Worm (Caenorhabditis elegans) whole organism, L1 larva: Measurements from ENCODE around the gene ivns-1.

Source experiments
- C04F5.9 ChIP-seq: sonication (generic microtip); optimal IDR thresholded peaks from 2 replicates; lab custom pipeline; 2016; ENCODE audit warnings: missing genetic modification characterization, missing compliant biosample characterization
- C16A3.4 ChIP-seq: fragments of 150-350 bp; optimal IDR thresholded peaks from 2 replicates; lab custom pipeline; 2014; ENCODE audit warnings: missing biosample characterization, missing genetic modification characterization
- C34B4.2 ChIP-seq: sonication (generic microtip); optimal IDR thresholded peaks from 2 replicates; lab custom pipeline; 2017; ENCODE audit warnings: mild to moderate bottlenecking, missing genetic modification characterization, missing compliant biosample characterization
- Y116A8C.19 ChIP-seq: sonication (generic microtip); optimal IDR thresholded peaks from 2 replicates; lab custom pipeline; 2016; ENCODE audit warnings: missing compliant biosample characterization, missing genetic modification characterization, borderline replicate concordance
- aha-1 ChIP-seq: fragments of 150-350 bp; optimal IDR thresholded peaks from 2 replicates; lab custom pipeline; 2014; ENCODE audit warnings: missing biosample characterization, missing genetic modification characterization
- ama-1 ChIP-seq: fragments of 150-350 bp; optimal IDR thresholded peaks from 2 replicates; lab custom pipeline; 2014
- blmp-1 ChIP-seq: fragments of 150-350 bp; optimal IDR thresholded peaks from 2 replicates; lab custom pipeline; 2014; ENCODE audit warnings: missing biosample characterization, missing genetic modification characterization
- ceh-88 ChIP-seq: fragments of 200-800 bp; sonication (Bioruptor generic); IDR thresholded peaks from 2 replicates; pipeline ENCODE4 v1.3.6; 2022; ENCODE audit warnings: missing genetic modification characterization, missing compliant biosample characterization
- ceh-90 ChIP-seq: sonication (generic microtip); optimal IDR thresholded peaks from 2 replicates; lab custom pipeline; 2016; ENCODE audit warnings: missing genetic modification characterization, missing compliant biosample characterization
- ces-1 ChIP-seq: fragments of 150-350 bp; optimal IDR thresholded peaks from 2 replicates; lab custom pipeline; 2014; ENCODE audit warnings: missing biosample characterization, missing genetic modification reagents, missing genetic modification characterization
- dpl-1 ChIP-seq, 3 experiments: fragments of 150-350 bp in 2 of 3; sonication (generic microtip) in 1 of 3; optimal IDR thresholded peaks; 2 replicates each; lab custom pipeline; 2014 to 2017; ENCODE audit warnings: missing biosample characterization in 3 of 3, missing genetic modification characterization in 3 of 3, missing genetic modification reagents in 3 of 3
- efl-1 ChIP-seq, 4 experiments: fragments of 150-350 bp; optimal IDR thresholded peaks in 3 of 4; peaks in 1 of 4; 1 replicate in 1 of 4; 2 replicates in 3 of 4; lab custom pipeline; 2014; ENCODE audit warnings: missing biosample characterization in 2 of 4, missing genetic modification characterization in 2 of 4, missing genetic modification reagents in 2 of 4
- efl-3 ChIP-seq: fragments of 200-800 bp; sonication (Bioruptor generic); optimal IDR thresholded peaks from 2 replicates; lab custom pipeline; 2018; ENCODE audit warnings: mild to moderate bottlenecking, missing genetic modification characterization, missing compliant biosample characterization
- egl-13 ChIP-seq: sonication (generic microtip); optimal IDR thresholded peaks from 2 replicates; lab custom pipeline; 2016; ENCODE audit warnings: missing genotype, missing genetic modification reagents, missing genetic modification characterization, missing compliant biosample characterization
- fkh-8 ChIP-seq: sonication (generic microtip); optimal IDR thresholded peaks from 2 replicates; lab custom pipeline; 2016; ENCODE audit warnings: mild to moderate bottlenecking, missing genetic modification characterization, missing compliant biosample characterization
- fos-1 ChIP-seq: fragments of 150-350 bp; optimal IDR thresholded peaks from 2 replicates; lab custom pipeline; 2014; ENCODE audit warnings: missing biosample characterization, missing genetic modification characterization
- grh-1 ChIP-seq: fragments of 200-800 bp; sonication (Bioruptor generic); IDR thresholded peaks from 2 replicates; pipeline ENCODE4 v1.3.6; 2022; ENCODE audit warnings: missing genetic modification reagents, missing genetic modification characterization, missing compliant biosample characterization
- hlh-4 ChIP-seq: sonication (generic microtip); optimal IDR thresholded peaks from 2 replicates; lab custom pipeline; 2016; ENCODE audit warnings: mild to moderate bottlenecking, missing genetic modification characterization, missing compliant biosample characterization
- jun-1 ChIP-seq: fragments of 150-350 bp; optimal IDR thresholded peaks from 2 replicates; lab custom pipeline; 2014; ENCODE audit warnings: missing biosample characterization, missing genetic modification reagents, missing genetic modification characterization
- lin-13 ChIP-seq: fragments of 150-350 bp; optimal IDR thresholded peaks from 2 replicates; lab custom pipeline; 2014; ENCODE audit warnings: missing biosample characterization, missing genetic modification reagents, missing genetic modification characterization
- lin-14 ChIP-seq: fragments of 200-800 bp; sonication (Bioruptor generic); optimal IDR thresholded peaks from 2 replicates; lab custom pipeline; 2018; ENCODE audit warnings: mild to moderate bottlenecking, missing genetic modification characterization, moderate library complexity, missing compliant biosample characterization
- lin-15B ChIP-seq: fragments of 150-350 bp; sonication (generic microtip); optimal IDR thresholded peaks from 3 replicates; lab custom pipeline; 2014; ENCODE audit warnings: missing biosample characterization, missing genetic modification characterization
- lir-3 ChIP-seq: sonication (generic microtip); optimal IDR thresholded peaks from 2 replicates; lab custom pipeline; 2016; ENCODE audit warnings: mild to moderate bottlenecking, missing genetic modification characterization, moderate library complexity, missing compliant biosample characterization; ENCODE audit not compliant: poor library complexity
- lsy-2 ChIP-seq, 2 experiments: fragments of 150-350 bp; optimal IDR thresholded peaks; 2 replicates each; lab custom pipeline; 2014; ENCODE audit warnings: missing biosample characterization in 2 of 2, missing genetic modification characterization in 2 of 2
- mab-9 ChIP-seq: fragments of 200-800 bp; sonication (Bioruptor generic); IDR thresholded peaks from 2 replicates; pipeline ENCODE4 v1.3.6; 2022; ENCODE audit warnings: missing genetic modification reagents, missing genetic modification characterization, missing compliant biosample characterization
- mdl-1 ChIP-seq, 2 experiments: fragments of 150-350 bp; optimal IDR thresholded peaks; 2 replicates each; lab custom pipeline; 2014 to 2017; ENCODE audit warnings: missing biosample characterization in 2 of 2, missing genetic modification characterization in 2 of 2, inconsistent platforms in 1 of 2
- mef-2 ChIP-seq: fragments of 150-350 bp; optimal IDR thresholded peaks from 2 replicates; lab custom pipeline; 2014; ENCODE audit warnings: missing biosample characterization, missing genetic modification characterization
- mep-1 ChIP-seq: fragments of 150-350 bp; optimal IDR thresholded peaks from 2 replicates; lab custom pipeline; 2014; ENCODE audit warnings: missing biosample characterization, missing genetic modification characterization
- nhr-11 ChIP-seq: fragments of 150-350 bp; optimal IDR thresholded peaks from 2 replicates; lab custom pipeline; 2014; ENCODE audit warnings: missing biosample characterization, missing genetic modification characterization
- nhr-20 ChIP-seq: sonication (generic microtip); optimal IDR thresholded peaks from 2 replicates; lab custom pipeline; 2016; ENCODE audit warnings: mild to moderate bottlenecking, missing genetic modification characterization, missing compliant biosample characterization
- nhr-237 ChIP-seq: fragments of 150-350 bp; optimal IDR thresholded peaks from 2 replicates; lab custom pipeline; 2014; ENCODE audit warnings: missing biosample characterization, missing genetic modification characterization
- nhr-47 ChIP-seq: sonication (generic microtip); optimal IDR thresholded peaks from 2 replicates; lab custom pipeline; 2016; ENCODE audit warnings: mild to moderate bottlenecking, missing genetic modification characterization, moderate library complexity, missing compliant biosample characterization
- nhr-76 ChIP-seq: sonication (generic microtip); optimal IDR thresholded peaks from 2 replicates; lab custom pipeline; 2017; ENCODE audit warnings: missing biosample characterization, missing genetic modification characterization
- nhr-84 ChIP-seq: sonication (generic microtip); optimal IDR thresholded peaks from 2 replicates; lab custom pipeline; 2017; ENCODE audit warnings: missing biosample characterization, missing genetic modification characterization
- nhr-85 ChIP-seq: sonication (generic microtip); peaks from one replicate; lab custom pipeline; 2016; ENCODE audit warnings: missing genetic modification characterization, inconsistent platforms, missing compliant biosample characterization
- nhr-90 ChIP-seq: sonication (generic microtip); optimal IDR thresholded peaks from 2 replicates; lab custom pipeline; 2016; ENCODE audit warnings: mild to moderate bottlenecking, missing genetic modification characterization, missing compliant biosample characterization; ENCODE audit not compliant: poor library complexity
- pax-3 ChIP-seq: fragments of 200-800 bp; sonication (Bioruptor generic); optimal IDR thresholded peaks from 2 replicates; lab custom pipeline; 2018; ENCODE audit warnings: mild to moderate bottlenecking, missing genetic modification characterization, moderate library complexity, missing compliant biosample characterization
- rnt-1 ChIP-seq: sonication (generic microtip); optimal IDR thresholded peaks from 2 replicates; lab custom pipeline; 2016; ENCODE audit warnings: mild to moderate bottlenecking, missing genetic modification characterization, moderate library complexity, missing compliant biosample characterization
- snpc-4 ChIP-seq: fragments of 150-350 bp; optimal IDR thresholded peaks from 2 replicates; lab custom pipeline; 2014; ENCODE audit warnings: missing biosample characterization, missing genetic modification characterization
- snu-23 ChIP-seq: sonication (generic microtip); optimal IDR thresholded peaks from 2 replicates; lab custom pipeline; 2016; ENCODE audit warnings: missing genetic modification characterization, missing compliant biosample characterization
- sox-4 ChIP-seq: sonication (generic microtip); optimal IDR thresholded peaks from 2 replicates; lab custom pipeline; 2016; ENCODE audit warnings: missing genetic modification characterization, missing compliant biosample characterization
- sptf-1 ChIP-seq: fragments of 150-350 bp; optimal IDR thresholded peaks from 2 replicates; lab custom pipeline; 2014; ENCODE audit warnings: missing biosample characterization, missing genetic modification characterization
- swsn-7 ChIP-seq: sonication (generic microtip); optimal IDR thresholded peaks from 2 replicates; lab custom pipeline; 2016; ENCODE audit warnings: missing genetic modification characterization, missing compliant biosample characterization
- tbx-2 ChIP-seq: sonication (generic microtip); optimal IDR thresholded peaks from 2 replicates; lab custom pipeline; 2016; ENCODE audit warnings: missing genetic modification characterization, missing compliant biosample characterization
- tlp-1 ChIP-seq: fragments of 150-350 bp; optimal IDR thresholded peaks from 2 replicates; lab custom pipeline; 2014; ENCODE audit warnings: missing biosample characterization, missing genetic modification characterization
- unc-130 ChIP-seq: fragments of 150-350 bp; optimal IDR thresholded peaks from 2 replicates; lab custom pipeline; 2017; ENCODE audit warnings: missing biosample characterization, missing genetic modification characterization, inconsistent platforms
- unc-30 ChIP-seq: sonication (generic microtip); optimal IDR thresholded peaks from 2 replicates; lab custom pipeline; 2017; ENCODE audit warnings: missing biosample characterization, missing genetic modification characterization
- unc-62 ChIP-seq: fragments of 150-350 bp; optimal IDR thresholded peaks from 2 replicates; lab custom pipeline; 2014; ENCODE audit warnings: missing biosample characterization, missing genetic modification reagents, missing genetic modification characterization
- unc-98 ChIP-seq: fragments of 200-800 bp; sonication (Bioruptor generic); IDR thresholded peaks from 2 replicates; pipeline ENCODE4 v1.3.6; 2022; ENCODE audit warnings: missing genetic modification characterization, missing compliant biosample characterization
- ztf-4 ChIP-seq: fragments of 150-350 bp; optimal IDR thresholded peaks from 2 replicates; lab custom pipeline; 2014; ENCODE audit warnings: missing biosample characterization, missing genetic modification characterization

The ivns-1 gene

DNA sequence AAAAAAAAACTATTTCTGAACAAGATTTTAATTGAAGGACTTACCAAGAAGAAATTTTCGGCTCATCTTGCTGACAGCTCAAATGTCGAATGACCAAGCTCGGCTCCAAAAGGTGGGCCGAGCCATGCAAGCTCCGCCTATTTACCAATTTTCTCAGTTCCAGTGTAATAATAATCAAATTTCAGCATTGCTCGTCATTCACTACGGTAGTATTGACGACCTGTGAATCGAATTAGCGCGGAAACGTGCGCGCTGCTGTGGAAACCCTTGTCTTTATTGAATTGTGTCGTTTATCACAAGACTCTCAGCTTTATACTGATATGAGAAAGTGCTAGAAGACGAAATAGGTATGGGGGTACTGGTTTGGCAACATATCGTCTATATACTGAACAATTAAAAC is 29.4 kb upstream of the ivns-1 start, which contains the start of gene nlp-76 (continued):
- no peak for TF ChIP-seq C04F5.9 (tag; lab: Kevin White, UChicago)
- no peak for TF ChIP-seq lin-13 (GFP tag; lab: Kevin White, UChicago)
- TF ChIP-seq nhr-237 (tag; lab: Kevin White, UChicago) = no peak
- TF ChIP-seq egl-13 = no peak
- TF ChIP-seq ces-1 = no peak
- TF ChIP-seq snpc-4 = no peak
- TF ChIP-seq swsn-7 (tag; lab: Kevin White, UChicago) = no peak
- TF ChIP-seq unc-30 (tag; lab: Kevin White, UChicago) = no peak
- no peak for TF ChIP-seq mab-9
- peak; percentile 49 for TF ChIP-seq fkh-8 (tag; lab: Kevin White, UChicago)
- no peak for TF ChIP-seq Y116A8C.19
- TF ChIP-seq ceh-90 (tag; lab: Kevin White, UChicago) = no peak
- TF ChIP-seq blmp-1 (tag; lab: Kevin White, UChicago) = no peak
- TF ChIP-seq sox-4 (tag; lab: Kevin White, UChicago) = no peak
- TF ChIP-seq C16A3.4 (tag; lab: Kevin White, UChicago) = no peak
- no peak for TF ChIP-seq C34B4.2 (tag; lab: Kevin White, UChicago)
- peak; percentile 62 for TF ChIP-seq nhr-47 (tag; lab: Kevin White, UChicago)
- peak; percentile 1 for TF ChIP-seq lin-14 (GFP tag; lab: Kevin White, UChicago)
- TF ChIP-seq nhr-85 (tag; lab: Kevin White, UChicago) = no peak
- no peak for TF ChIP-seq unc-62 (GFP tag; lab: Kevin White, UChicago)
- no peak for TF ChIP-seq pax-3 (tag; lab: Kevin White, UChicago)
- no peak for TF ChIP-seq rnt-1 (tag; lab: Kevin White, UChicago)
- TF ChIP-seq mep-1 (tag; lab: Kevin White, UChicago) = no peak
- TF ChIP-seq tlp-1 (tag; lab: Kevin White, UChicago) = no peak
- TF ChIP-seq nhr-84 = no peak
- TF ChIP-seq mef-2 = no peak
- no peak for TF ChIP-seq grh-1 (GFP tag; lab: Robert Waterston, UW)
- no peak for TF ChIP-seq aha-1
- peak; percentile 14 for TF ChIP-seq nhr-20
- no peak for TF ChIP-seq nhr-11 (tag; lab: Kevin White, UChicago)
- no peak for TF ChIP-seq efl-1 (optimal IDR thresholded peaks at IDR 0.05; lab: Kevin White, UChicago)
- TF ChIP-seq efl-1 (GFP tag; optimal IDR thresholded peaks at IDR 0.05 in 1 of 2; lab: Kevin White, UChicago) = no peak

DNA sequence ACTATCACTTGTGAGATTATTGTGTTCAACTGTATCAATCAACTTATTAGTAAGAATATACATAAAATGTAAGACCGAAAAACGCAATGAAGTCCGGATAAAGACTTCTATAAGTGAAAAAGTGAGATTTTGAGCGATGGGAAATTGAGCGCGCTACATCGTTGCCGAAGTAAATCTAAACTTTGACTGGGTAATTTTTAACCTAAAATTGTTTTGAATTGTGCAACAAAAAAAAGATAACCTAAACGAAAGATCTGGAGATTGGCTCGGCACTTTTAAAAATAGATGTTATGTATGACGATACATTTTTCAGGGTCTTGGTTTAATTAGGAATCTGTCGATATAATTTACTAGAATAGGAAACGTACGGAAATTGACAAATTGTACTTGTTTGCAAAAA is 29.0 kb upstream of the ivns-1 start:
- TF ChIP-seq nhr-11 (tag; lab: Kevin White, UChicago) (no peak), nhr-90 (tag; lab: Kevin White, UChicago) (peak; percentile 10), C16A3.4 (tag; lab: Kevin White, UChicago) (peak; percentile 25)

DNA sequence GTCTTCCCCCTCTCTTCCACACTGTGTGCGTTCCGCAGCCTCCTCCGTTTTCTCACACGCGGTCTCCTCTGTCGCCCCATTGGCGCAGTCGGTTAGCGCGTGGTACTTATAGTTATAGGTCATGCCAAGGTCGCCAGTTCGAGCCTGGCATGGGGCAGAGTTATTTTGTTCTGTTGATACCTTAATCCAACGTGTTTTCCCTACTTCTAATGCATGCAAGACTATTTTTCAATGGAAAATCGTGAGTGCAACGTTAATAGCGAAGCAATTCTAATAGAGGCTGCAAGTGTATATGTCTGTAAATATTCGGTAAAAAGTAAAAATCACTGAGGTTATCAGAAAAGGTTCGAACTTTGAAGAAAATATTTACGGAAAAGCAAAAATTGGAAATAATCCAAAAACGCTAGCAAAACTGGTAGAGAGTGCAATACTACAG is 27.0 kb upstream of the ivns-1 start:
- TF ChIP-seq unc-30 (tag; lab: Kevin White, UChicago) (no peak), mab-9 (no peak), blmp-1 (tag; lab: Kevin White, UChicago) (peak; percentile 23), sptf-1 (tag; lab: Kevin White, UChicago) (no peak), tlp-1 (tag; lab: Kevin White, UChicago) (no peak), tbx-2 (tag; lab: Kevin White, UChicago) (peak; percentile 26), ama-1 (lab: Kevin White, UChicago) (no peak), snu-23 (GFP tag; lab: Kevin White, UChicago) (peak; percentile 69), efl-3 (GFP tag; lab: Kevin White, UChicago) (no peak), nhr-47 (tag; lab: Kevin White, UChicago) (peak; percentile 67), nhr-84 (no peak), swsn-7 (tag; lab: Kevin White, UChicago) (peak; percentile 56), nhr-76 (tag; lab: Kevin White, UChicago) (no peak), ztf-4 (tag; lab: Kevin White, UChicago) (peak; percentile 7), unc-98 (no peak), mdl-1 (tag; optimal IDR thresholded peaks at IDR 0.05; lab: Kevin White, UChicago) (peak in 1 of 2 experiments; percentile 80), nhr-20 (peak; percentile 75), lin-15B (tag; lab: Kevin White, UChicago) (no peak), lsy-2 (tag; optimal IDR thresholded peaks at IDR 0.05; lab: Kevin White, UChicago) (peak in 1 of 2 experiments; percentile 49), aha-1 (no peak), jun-1 (no peak), dpl-1 (GFP tag; optimal IDR thresholded peaks at IDR 0.05; lab: Kevin White, UChicago) (no peak), ces-1 (no peak), lir-3 (tag; lab: Kevin White, UChicago) (peak; percentile 38), C04F5.9 (tag; lab: Kevin White, UChicago) (no peak), ceh-88 (GFP tag; lab: Robert Waterston, UW) (no peak), hlh-4 (tag; lab: Kevin White, UChicago) (no peak), fkh-8 (tag; lab: Kevin White, UChicago) (no peak), unc-130 (tag; lab: Kevin White, UChicago) (peak; percentile 13), fos-1 (tag; lab: Kevin White, UChicago) (no peak)
